Worm (Caenorhabditis elegans): ENCODE measurements around the gene tba-9.

- TF ChIP-seq ztf-23 (GFP tag; IDR thresholded peaks at IDR 0.05) (no peak), tab-1 (GFP tag; IDR thresholded peaks at IDR 0.05) (no peak), ref-1 (GFP tag; conservative IDR thresholded peaks at IDR 0.05) (no peak), flt-1 (GFP tag; IDR thresholded peaks at IDR 0.05) (no peak), T22C8.4 (GFP tag; IDR thresholded peaks at IDR 0.05) (no peak), cog-1 (tag; optimal IDR thresholded peaks at IDR 0.05) (no peak), ztf-29 (GFP tag; IDR thresholded peaks at IDR 0.05) (no peak), klf-2 (GFP tag; conservative IDR thresholded peaks at IDR 0.05) (no peak), med-1 (GFP tag; optimal IDR thresholded peaks at IDR 0.05; ENCODE audit: insufficient read depth) (no peak)
Measured at ce11 chrX:3230575-3230974, 22.0 kb upstream of the tba-9 start.
